Worm (Caenorhabditis elegans) whole organism, midembryonic: ENCODE results near the gene clh-4.

ENCODE experiments used
- T22C8.4 ChIP-seq: fragments of 200-800 bp; sonication (Bioruptor generic); IDR thresholded peaks from 2 replicates; pipeline ENCODE4 v1.3.6; 2022; ENCODE audit warnings: missing genetic modification characterization, missing compliant biosample characterization
- cog-1 ChIP-seq: sonication (generic microtip); optimal IDR thresholded peaks from 2 replicates; lab custom pipeline; 2016; ENCODE audit warnings: missing genetic modification characterization, missing compliant biosample characterization
- med-1 ChIP-seq: sonication (generic microtip); optimal IDR thresholded peaks from 2 replicates; lab custom pipeline; 2017; ENCODE audit warnings: missing genetic modification characterization, mild to moderate bottlenecking, missing compliant biosample characterization, antibody characterized with exemption, missing genetic modification reagents; ENCODE audit not compliant: insufficient read depth
- ref-1 ChIP-seq: fragments of 200-800 bp; sonication (Bioruptor generic); conservative IDR thresholded peaks from 2 replicates; pipeline ENCODE4 v1.3.6; 2022; ENCODE audit warnings: missing genetic modification reagents, missing genetic modification characterization, missing compliant biosample characterization
- tab-1 ChIP-seq: fragments of 200-800 bp; sonication (Bioruptor generic); IDR thresholded peaks from 2 replicates; pipeline ENCODE4 v1.3.6; 2022; ENCODE audit warnings: missing genetic modification characterization, missing compliant biosample characterization
- ztf-23 ChIP-seq: fragments of 200-800 bp; sonication (Bioruptor generic); IDR thresholded peaks from 2 replicates; pipeline ENCODE4 v1.3.6; 2022; ENCODE audit warnings: missing genetic modification reagents, missing genetic modification characterization, missing compliant biosample characterization
- ztf-29 ChIP-seq: fragments of 200-800 bp; sonication (Bioruptor generic); IDR thresholded peaks from 2 replicates; pipeline ENCODE4 v1.3.6; 2022; ENCODE audit warnings: missing genetic modification reagents, missing genetic modification characterization, missing compliant biosample characterization

DNA sequence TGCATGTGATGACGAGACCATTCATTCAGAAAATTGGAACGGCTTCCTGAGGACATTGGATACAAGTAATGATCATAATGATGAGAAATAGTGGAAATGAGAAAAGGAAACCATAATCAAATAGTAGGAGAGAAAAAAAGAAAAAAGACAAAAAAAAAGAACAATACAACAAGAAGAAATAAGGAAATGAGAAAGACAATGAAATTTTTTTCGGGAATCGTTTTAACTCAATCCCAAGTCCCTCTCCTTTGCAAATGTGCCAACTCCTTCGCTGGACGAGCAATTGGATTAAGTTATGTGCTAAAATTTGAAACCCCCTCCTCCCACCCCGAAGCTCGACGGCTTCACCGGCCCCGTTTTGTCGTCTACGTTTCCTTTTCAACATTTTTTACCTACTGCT is 11.4 kb downstream of the clh-4 start:
- TF ChIP-seq tab-1 (GFP tag; lab: Robert Waterston, UW), result no peak
- TF ChIP-seq T22C8.4 (GFP tag; lab: Robert Waterston, UW), result no peak
- TF ChIP-seq ztf-23 (GFP tag; lab: Robert Waterston, UW), result no peak
- TF ChIP-seq cog-1 (tag; lab: Kevin White, UChicago), result no peak
- TF ChIP-seq ztf-29 (GFP tag; lab: Robert Waterston, UW), result no peak
- no peak for TF ChIP-seq ref-1
- TF ChIP-seq med-1 (GFP tag; lab: Kevin White, UChicago), result no peak
